Fruit fly (Drosophila melanogaster): ENCODE results near the gene CG11381.

Gene CG11381

dm6 chrX:1215000-1215399, 11.4 kb downstream of the CG11381 start, which contains the start of gene CG11398 (continued):
- no peak for TF ChIP-seq Hr3 (GFP tag; optimal IDR thresholded peaks at IDR 0.05)
- TF ChIP-seq CG15011 (GFP tag; optimal IDR thresholded peaks at IDR 0.05): no peak
- TF ChIP-seq so (GFP tag; IDR thresholded peaks at IDR 0.05): no peak
- peak; percentile 36 for TF ChIP-seq CG3995 (GFP tag; optimal IDR thresholded peaks at IDR 0.05)
- TF ChIP-seq trem (tag; optimal IDR thresholded peaks at IDR 0.05): peak; percentile 81
- TF ChIP-seq dm (GFP tag; optimal IDR thresholded peaks at IDR 0.05): no peak
- TF ChIP-seq stwl (tag; optimal IDR thresholded peaks at IDR 0.05): peak; percentile 96
- TF ChIP-seq B-H2 (GFP tag; optimal IDR thresholded peaks at IDR 0.05): no peak
- no peak for TF ChIP-seq fru (optimal IDR thresholded peaks at IDR 0.05)
- TF ChIP-seq HLH3B (GFP tag; IDR thresholded peaks at IDR 0.05): no peak
- TF ChIP-seq NC2β (GFP tag; optimal IDR thresholded peaks at IDR 0.05): no peak
- TF ChIP-seq CG6854 (GFP tag; optimal IDR thresholded peaks at IDR 0.05): no peak
- no peak for TF ChIP-seq gcm (GFP tag; optimal IDR thresholded peaks at IDR 0.05)
- TF ChIP-seq Asciz (GFP tag; optimal IDR thresholded peaks at IDR 0.05): no peak
- TF ChIP-seq CG8944 (GFP tag; optimal IDR thresholded peaks at IDR 0.05): no peak
- TF ChIP-seq wek (GFP tag; optimal IDR thresholded peaks at IDR 0.05): no peak
- no peak for TF ChIP-seq caup (GFP tag; optimal IDR thresholded peaks at IDR 0.05; ENCODE audit: severe bottlenecking)
- TF ChIP-seq BtbVII (GFP tag; optimal IDR thresholded peaks at IDR 0.05): no peak
- no peak for TF ChIP-seq Dip2 (GFP tag; IDR thresholded peaks at IDR 0.05)
- no peak for TF ChIP-seq CG4854 (GFP tag; optimal IDR thresholded peaks at IDR 0.05)
- TF ChIP-seq CG4282 (GFP tag; optimal IDR thresholded peaks at IDR 0.05): no peak
- TF ChIP-seq Ravus (GFP tag; IDR thresholded peaks at IDR 0.05): no peak
- no peak for TF ChIP-seq CG6272 (GFP tag; IDR thresholded peaks at IDR 0.05)
- peak; percentile 24 for TF ChIP-seq YL-1 (GFP tag; optimal IDR thresholded peaks at IDR 0.05)
- TF ChIP-seq CG2199 (GFP tag; IDR thresholded peaks at IDR 0.05): no peak
- peak; percentile 71 for TF ChIP-seq CoRest (tag; optimal IDR thresholded peaks at IDR 0.05)
- peak; percentile 95 for TF ChIP-seq Myb (GFP tag; optimal IDR thresholded peaks at IDR 0.05)
- TF ChIP-seq Poxn (GFP tag; IDR thresholded peaks at IDR 0.05): no peak
- peak; percentile 80 for TF ChIP-seq knrl (GFP tag; IDR thresholded peaks at IDR 0.05; ENCODE audit: partially characterized antibody)
- no peak for TF ChIP-seq CG10979 (tag; optimal IDR thresholded peaks at IDR 0.05)
- no peak for TF ChIP-seq CG31365 (tag; optimal IDR thresholded peaks at IDR 0.05)
- TF ChIP-seq ap (GFP tag; IDR thresholded peaks at IDR 0.05): no peak
- no peak for TF ChIP-seq vvl (GFP tag; IDR thresholded peaks at IDR 0.05)

- TF ChIP-seq gfzf (GFP tag; optimal IDR thresholded peaks at IDR 0.05) (peak; percentile 39), esg (GFP tag; conservative IDR thresholded peaks at IDR 0.05) (no peak), Elba2 (GFP tag; optimal IDR thresholded peaks at IDR 0.05) (peak; percentile 80), CG30403 (GFP tag; optimal IDR thresholded peaks at IDR 0.05) (no peak), CG18262 (tag; optimal IDR thresholded peaks at IDR 0.05) (peak; percentile 7), CG10565 (GFP tag; optimal IDR thresholded peaks at IDR 0.05) (no peak), vvl (GFP tag; IDR thresholded peaks at IDR 0.05) (no peak), Drgx (GFP tag; IDR thresholded peaks at IDR 0.05) (peak; percentile 20; the same call in 1 of the 2 replicates), Deaf1 (tag; optimal IDR thresholded peaks at IDR 0.05) (no peak), Ravus (GFP tag; IDR thresholded peaks at IDR 0.05) (no peak), stwl (tag; optimal IDR thresholded peaks at IDR 0.05) (peak; percentile 87), Hr3 (GFP tag; optimal IDR thresholded peaks at IDR 0.05) (no peak), prd (optimal IDR thresholded peaks at IDR 0.05) (no peak), prd (GFP tag; IDR thresholded peaks at IDR 0.05) (no peak), Ets97D (GFP tag; optimal IDR thresholded peaks at IDR 0.05) (peak; percentile 38), Mes4 (GFP tag; optimal IDR thresholded peaks at IDR 0.05) (no peak), fu2 (GFP tag; optimal IDR thresholded peaks at IDR 0.05) (no peak), CG31365 (tag; optimal IDR thresholded peaks at IDR 0.05) (no peak), tx (GFP tag; optimal IDR thresholded peaks at IDR 0.05) (no peak), CG14860 (GFP tag; IDR thresholded peaks at IDR 0.05; ENCODE audit: partially characterized antibody) (no peak), jigr1 (GFP tag; IDR thresholded peaks at IDR 0.05) (no peak)
These were observed 13.1 kb downstream of the CG11381 start for dm6 chrX:1216681-1217080.
